Worm (Caenorhabditis elegans) whole organism, late embryonic: ENCODE results near the gene trcs-1.

ENCODE experiments used
- C08G9.2 ChIP-seq: sonication (generic microtip); optimal IDR thresholded peaks from 2 replicates; lab custom pipeline; 2016; ENCODE audit warnings: mild to moderate bottlenecking, missing genetic modification characterization, moderate library complexity, missing compliant biosample characterization
- F13H6.1 ChIP-seq: sonication (generic microtip); optimal IDR thresholded peaks from 2 replicates; lab custom pipeline; 2016; ENCODE audit warnings: missing genetic modification characterization, missing compliant biosample characterization
- elt-2 ChIP-seq: sonication (generic microtip); optimal IDR thresholded peaks from 2 replicates; lab custom pipeline; 2016; ENCODE audit warnings: missing genetic modification reagents, missing genetic modification characterization, missing compliant biosample characterization
- elt-4 ChIP-seq: sonication (generic microtip); optimal IDR thresholded peaks from 2 replicates; lab custom pipeline; 2016; ENCODE audit warnings: missing genetic modification characterization, missing compliant biosample characterization
- fkh-10 ChIP-seq: fragments of 150-350 bp; optimal IDR thresholded peaks from 2 replicates; lab custom pipeline; 2014; ENCODE audit warnings: missing biosample characterization, missing genetic modification reagents, missing genetic modification characterization
- nhr-11 ChIP-seq: fragments of 150-350 bp; optimal IDR thresholded peaks from 2 replicates; lab custom pipeline; 2014; ENCODE audit warnings: missing biosample characterization, missing genetic modification characterization
- npax-4 ChIP-seq: sonication (generic microtip); optimal IDR thresholded peaks from 2 replicates; lab custom pipeline; 2016; ENCODE audit warnings: missing genetic modification characterization, missing compliant biosample characterization
- pat-9 ChIP-seq: fragments of 200-800 bp; sonication (Bioruptor generic); optimal IDR thresholded peaks from 2 replicates; lab custom pipeline; 2018; ENCODE audit warnings: mild to moderate bottlenecking, missing genetic modification characterization, moderate library complexity, missing compliant biosample characterization
- pha-4 ChIP-seq: fragments of 150-350 bp; optimal IDR thresholded peaks from 2 replicates; lab custom pipeline; 2018; ENCODE audit warnings: missing biosample characterization, missing genetic modification reagents, missing genetic modification characterization
- sox-4 ChIP-seq: sonication (generic microtip); optimal IDR thresholded peaks from 2 replicates; lab custom pipeline; 2017; ENCODE audit warnings: mild to moderate bottlenecking, missing genetic modification characterization, inconsistent platforms, missing compliant biosample characterization
- tbx-2 ChIP-seq: sonication (generic microtip); optimal IDR thresholded peaks from 2 replicates; lab custom pipeline; 2016; ENCODE audit warnings: missing genetic modification characterization, missing compliant biosample characterization
- unc-86 ChIP-seq: sonication (generic microtip); optimal IDR thresholded peaks from 2 replicates; lab custom pipeline; 2016; ENCODE audit warnings: missing genetic modification characterization, missing compliant biosample characterization

DNA sequence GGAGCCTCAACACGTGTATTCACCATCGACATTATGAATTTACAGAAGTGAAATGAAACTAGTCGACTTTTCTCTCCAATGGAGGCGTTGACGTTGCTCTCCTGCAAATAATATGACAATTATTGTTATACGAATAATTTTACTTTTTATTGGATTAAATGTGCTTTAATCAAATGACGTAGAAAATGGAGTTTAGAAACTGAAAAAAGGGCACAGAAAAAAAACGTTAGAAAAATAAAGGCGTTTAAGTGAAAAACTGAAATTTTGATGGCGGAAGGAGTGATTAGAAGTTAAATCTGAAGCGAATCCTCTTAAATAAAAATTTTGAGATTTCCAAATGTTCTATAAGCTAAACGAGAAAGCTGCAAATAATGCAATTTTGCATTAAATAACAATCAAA is 8.6 kb downstream of the trcs-1 start, which contains the start of gene npr-2:
- TF ChIP-seq fkh-10 (no peak), C08G9.2 (tag; lab: Kevin White, UChicago) (no peak), elt-2 (tag; lab: Kevin White, UChicago) (no peak), pha-4 (tag; lab: Kevin White, UChicago) (no peak), nhr-11 (no peak), elt-4 (tag; lab: Kevin White, UChicago) (no peak), unc-86 (tag; lab: Kevin White, UChicago) (no peak), npax-4 (no peak), F13H6.1 (no peak), pat-9 (tag; lab: Kevin White, UChicago) (no peak), sox-4 (tag; lab: Kevin White, UChicago) (no peak), tbx-2 (tag; lab: Kevin White, UChicago) (no peak)
